Fruit fly (Drosophila melanogaster) whole organism, embryonic: ENCODE data around the gene Cpr67Fb.
A peak's percentile ranks its signal among the peaks of the same experiment; 100 is the strongest.

Source experiments
- BtbVII ChIP-seq: fragments of 200-800 bp; sonication (Bioruptor generic); optimal IDR thresholded peaks from 3 replicates; lab custom pipeline; 2017; ENCODE audit warnings: missing biosample characterization, mild to moderate bottlenecking, missing genetic modification characterization
- CG10274 ChIP-seq: fragments of 200-800 bp; sonication (Bioruptor generic); optimal IDR thresholded peaks from 3 replicates; lab custom pipeline; 2017; ENCODE audit warnings: missing biosample characterization, mild to moderate bottlenecking, missing genetic modification characterization
- CG11695 ChIP-seq: fragments of 200-800 bp; sonication (Bioruptor generic); IDR thresholded peaks from 3 replicates; pipeline ENCODE4 v1.3.6; 2022; ENCODE audit warnings: missing biosample characterization, missing genetic modification characterization
- CG12104 ChIP-seq: fragments of 200-800 bp; sonication (Bioruptor generic); optimal IDR thresholded peaks from 3 replicates; lab custom pipeline; 2016; ENCODE audit warnings: missing biosample characterization, missing genetic modification characterization
- CG13296 ChIP-seq: fragments of 200-800 bp; sonication (Bioruptor generic); optimal IDR thresholded peaks from 3 replicates; lab custom pipeline; 2018; ENCODE audit warnings: missing biosample characterization, mild to moderate bottlenecking, missing genetic modification characterization
- CG13424 ChIP-seq: fragments of 200-800 bp; sonication (Bioruptor generic); optimal IDR thresholded peaks from 2 replicates; lab custom pipeline; 2019; ENCODE audit warnings: missing biosample characterization, mild to moderate bottlenecking, missing genetic modification characterization, moderate library complexity
- CG14014 ChIP-seq: fragments of 200-800 bp; sonication (Bioruptor generic); IDR thresholded peaks from 2 replicates; pipeline ENCODE4 v1.3.6; 2022; ENCODE audit warnings: missing biosample characterization, missing genetic modification characterization
- CG14667 ChIP-seq: fragments of 200-800 bp; sonication (Bioruptor generic); IDR thresholded peaks from 2 replicates; pipeline ENCODE4 v1.3.6; 2022; ENCODE audit warnings: missing biosample characterization, missing genetic modification characterization
- CG17186 ChIP-seq: fragments of 200-800 bp; sonication (Bioruptor generic); optimal IDR thresholded peaks from 3 replicates; lab custom pipeline; 2017; ENCODE audit warnings: missing biosample characterization, missing genetic modification reagents, missing genetic modification characterization
- CG18599 ChIP-seq: fragments of 200-800 bp; sonication (Bioruptor generic); optimal IDR thresholded peaks from 3 replicates; lab custom pipeline; 2017; ENCODE audit warnings: missing biosample characterization, missing genetic modification characterization, mild to moderate bottlenecking, moderate library complexity, missing genetic modification reagents
- CG18619 ChIP-seq: fragments of 200-800 bp; sonication (Bioruptor generic); optimal IDR thresholded peaks from 3 replicates; lab custom pipeline; 2017; ENCODE audit warnings: missing biosample characterization, mild to moderate bottlenecking, missing genetic modification characterization
- CG2712 ChIP-seq: fragments of 200-800 bp; optimal IDR thresholded peaks from 3 replicates; lab custom pipeline; 2019; ENCODE audit warnings: missing biosample characterization, mild to moderate bottlenecking, missing genetic modification characterization, moderate library complexity
- CG2875 ChIP-seq: fragments of 200-800 bp; sonication (Bioruptor generic); optimal IDR thresholded peaks from 2 replicates; lab custom pipeline; 2017; ENCODE audit warnings: missing biosample characterization, mild to moderate bottlenecking, missing genetic modification characterization, missing genetic modification reagents
- CG30431 ChIP-seq: fragments of 200-800 bp; sonication (Bioruptor generic); optimal IDR thresholded peaks from 2 replicates; lab custom pipeline; 2017; ENCODE audit warnings: missing biosample characterization, missing genetic modification characterization
- CG34224 ChIP-seq: fragments of 200-800 bp; sonication (Bioruptor generic); IDR thresholded peaks from 3 replicates; pipeline ENCODE4 v1.3.6; 2022; ENCODE audit warnings: missing biosample characterization, missing genetic modification characterization; ENCODE audit not compliant: partially characterized antibody
- CG34422 ChIP-seq: fragments of 200-800 bp; sonication (Bioruptor generic); IDR thresholded peaks from 3 replicates; pipeline ENCODE4 v1.3.6; 2022; ENCODE audit warnings: missing biosample characterization, missing genetic modification characterization
- CG42726 ChIP-seq: fragments of 200-800 bp; sonication (Bioruptor generic); IDR thresholded peaks from 2 replicates; pipeline ENCODE4 v1.3.6; 2022; ENCODE audit warnings: missing biosample characterization, missing genetic modification characterization; ENCODE audit not compliant: partially characterized antibody
- CG4730 ChIP-seq: fragments of 200-800 bp; sonication (Bioruptor generic); IDR thresholded peaks from 2 replicates; pipeline ENCODE4 v1.3.6; 2022; ENCODE audit warnings: missing biosample characterization, missing genetic modification characterization
- CG4820 ChIP-seq: fragments of 200-800 bp; sonication (Bioruptor generic); optimal IDR thresholded peaks from 3 replicates; lab custom pipeline; 2016; ENCODE audit warnings: missing biosample characterization, missing genetic modification characterization
- CG5180 ChIP-seq: fragments of 200-800 bp; sonication (Bioruptor generic); optimal IDR thresholded peaks from 3 replicates; lab custom pipeline; 2017; ENCODE audit warnings: missing biosample characterization, missing genetic modification characterization, mild to moderate bottlenecking, moderate library complexity, missing genetic modification reagents
- CG5953 ChIP-seq: fragments of 200-800 bp; sonication (Bioruptor generic); IDR thresholded peaks from 2 replicates; pipeline ENCODE4 v1.3.6; 2022; ENCODE audit warnings: missing biosample characterization, missing genetic modification characterization
- CG7786 ChIP-seq: fragments of 200-800 bp; sonication (Bioruptor generic); optimal IDR thresholded peaks from 2 replicates; lab custom pipeline; 2016; ENCODE audit warnings: missing biosample characterization, missing genetic modification characterization
- CG8388 ChIP-seq: fragments of 200-800 bp; sonication (Bioruptor generic); optimal IDR thresholded peaks from 2 replicates; lab custom pipeline; 2019; ENCODE audit warnings: missing biosample characterization, mild to moderate bottlenecking, missing genetic modification characterization, moderate library complexity
- CG9932 ChIP-seq: fragments of 200-800 bp; sonication (Bioruptor generic); IDR thresholded peaks from 2 replicates; pipeline ENCODE4 v1.3.6; 2022; ENCODE audit warnings: missing biosample characterization, missing genetic modification characterization
- CTCF ChIP-seq: fragments of 200-800 bp; sonication (Bioruptor generic); optimal IDR thresholded peaks from 2 replicates; lab custom pipeline; 2017; ENCODE audit warnings: missing biosample characterization, mild to moderate bottlenecking, missing genetic modification characterization, moderate library complexity
- Dad ChIP-seq: fragments of 200-800 bp; sonication (Bioruptor generic); optimal IDR thresholded peaks from 3 replicates; lab custom pipeline; 2016; ENCODE audit warnings: missing biosample characterization, missing genetic modification characterization
- Dref ChIP-seq: fragments of 200-800 bp; sonication (Bioruptor generic); IDR thresholded peaks from 2 replicates; pipeline ENCODE4 v1.3.6; 2022; ENCODE audit warnings: missing biosample characterization, missing genetic modification characterization
- HLH3B ChIP-seq: fragments of 200-800 bp; sonication (Bioruptor generic); IDR thresholded peaks from 2 replicates; pipeline ENCODE4 v1.3.6; 2022; ENCODE audit warnings: missing biosample characterization, missing genetic modification characterization
- Mad ChIP-seq: fragments of 200-800 bp; sonication (Bioruptor generic); optimal IDR thresholded peaks from 2 replicates; lab custom pipeline; 2016; ENCODE audit warnings: missing biosample characterization, missing genetic modification characterization
- Nf-YA ChIP-seq: fragments of 200-800 bp; sonication (Bioruptor generic); IDR thresholded peaks from 2 replicates; pipeline ENCODE4 v1.3.6; 2022; ENCODE audit warnings: missing biosample characterization, missing genetic modification characterization
- Oaz ChIP-seq: fragments of 200-800 bp; sonication (Bioruptor generic); IDR thresholded peaks from 2 replicates; pipeline ENCODE4 v1.3.6; 2022; ENCODE audit warnings: missing biosample characterization, missing genetic modification characterization
- Rx ChIP-seq: fragments of 200-800 bp; sonication (Bioruptor generic); IDR thresholded peaks from 2 replicates; pipeline ENCODE4 v1.3.6; 2022; ENCODE audit warnings: missing biosample characterization, missing genetic modification characterization
- Vsx1 ChIP-seq: fragments of 200-800 bp; sonication (Bioruptor generic); optimal IDR thresholded peaks from 2 replicates; lab custom pipeline; 2017; ENCODE audit warnings: missing biosample characterization, mild to moderate bottlenecking, missing genetic modification characterization, missing genetic modification reagents
- cg ChIP-seq: fragments of 200-800 bp; sonication (Bioruptor generic); optimal IDR thresholded peaks from 3 replicates; lab custom pipeline; 2019; ENCODE audit warnings: missing biosample characterization, mild to moderate bottlenecking, missing genetic modification characterization, moderate library complexity
- crol ChIP-seq: fragments of 200-800 bp; sonication (Bioruptor generic); IDR thresholded peaks from 2 replicates; pipeline ENCODE4 v1.3.6; 2022; ENCODE audit warnings: missing biosample characterization, missing genetic modification characterization
- exex ChIP-seq: fragments of 200-800 bp; sonication (Bioruptor generic); optimal IDR thresholded peaks from 4 replicates; lab custom pipeline; 2018; ENCODE audit warnings: missing biosample characterization, mild to moderate bottlenecking, missing genetic modification characterization, moderate library complexity
- fu2 ChIP-seq: fragments of 200-800 bp; sonication (Bioruptor generic); optimal IDR thresholded peaks from 2 replicates; lab custom pipeline; 2016; ENCODE audit warnings: missing biosample characterization, missing genetic modification characterization
- gcm2 ChIP-seq: fragments of 200-800 bp; sonication (Bioruptor generic); optimal IDR thresholded peaks from 2 replicates; lab custom pipeline; 2016; ENCODE audit warnings: missing biosample characterization, missing genetic modification characterization
- jing ChIP-seq: fragments of 200-800 bp; sonication (Bioruptor generic); optimal IDR thresholded peaks from 2 replicates; lab custom pipeline; 2018; ENCODE audit warnings: missing biosample characterization, mild to moderate bottlenecking, missing genetic modification characterization
- mirr ChIP-seq: fragments of 200-800 bp; sonication (Bioruptor generic); optimal IDR thresholded peaks from 3 replicates; lab custom pipeline; 2018; ENCODE audit warnings: missing biosample characterization, mild to moderate bottlenecking, missing genetic modification characterization
- org-1 ChIP-seq: fragments of 200-800 bp; sonication (Bioruptor generic); optimal IDR thresholded peaks from 2 replicates; lab custom pipeline; 2017; ENCODE audit warnings: missing biosample characterization, missing genetic modification characterization
- phol ChIP-seq: fragments of 200-800 bp; sonication (Bioruptor generic); optimal IDR thresholded peaks from 3 replicates; lab custom pipeline; 2018; ENCODE audit warnings: missing biosample characterization, mild to moderate bottlenecking, missing genetic modification characterization, moderate library complexity
- pum ChIP-seq: fragments of 200-800 bp; sonication (Bioruptor generic); optimal IDR thresholded peaks from 2 replicates; lab custom pipeline; 2016; ENCODE audit warnings: missing biosample characterization, missing genetic modification characterization
- pzg ChIP-seq: fragments of 200-800 bp; sonication (Bioruptor generic); optimal IDR thresholded peaks from 3 replicates; lab custom pipeline; 2018; ENCODE audit warnings: missing biosample characterization, mild to moderate bottlenecking, missing genetic modification characterization, moderate library complexity
- run ChIP-seq: fragments of 200-800 bp; sonication (Bioruptor generic); optimal IDR thresholded peaks from 3 replicates; lab custom pipeline; 2018; ENCODE audit warnings: missing biosample characterization, mild to moderate bottlenecking, missing genetic modification characterization
- sd ChIP-seq: fragments of 200-800 bp; sonication (Bioruptor generic); optimal IDR thresholded peaks from 3 replicates; lab custom pipeline; 2018; ENCODE audit warnings: missing biosample characterization, mild to moderate bottlenecking, missing genetic modification characterization, moderate library complexity
- slp2 ChIP-seq: fragments of 200-800 bp; sonication (Bioruptor generic); optimal IDR thresholded peaks from 2 replicates; lab custom pipeline; 2016; ENCODE audit warnings: missing biosample characterization, missing genetic modification characterization
- tna ChIP-seq: fragments of 200-800 bp; sonication (Bioruptor generic); IDR thresholded peaks from 2 replicates; pipeline ENCODE4 v1.3.6; 2022; ENCODE audit warnings: missing biosample characterization, missing genetic modification characterization; ENCODE audit not compliant: partially characterized antibody
- wdn ChIP-seq: fragments of 200-800 bp; sonication (Bioruptor generic); IDR thresholded peaks from 2 replicates; pipeline ENCODE4 v1.3.6; 2022; ENCODE audit warnings: missing biosample characterization, missing genetic modification characterization

Cpr67Fb gene

DNA sequence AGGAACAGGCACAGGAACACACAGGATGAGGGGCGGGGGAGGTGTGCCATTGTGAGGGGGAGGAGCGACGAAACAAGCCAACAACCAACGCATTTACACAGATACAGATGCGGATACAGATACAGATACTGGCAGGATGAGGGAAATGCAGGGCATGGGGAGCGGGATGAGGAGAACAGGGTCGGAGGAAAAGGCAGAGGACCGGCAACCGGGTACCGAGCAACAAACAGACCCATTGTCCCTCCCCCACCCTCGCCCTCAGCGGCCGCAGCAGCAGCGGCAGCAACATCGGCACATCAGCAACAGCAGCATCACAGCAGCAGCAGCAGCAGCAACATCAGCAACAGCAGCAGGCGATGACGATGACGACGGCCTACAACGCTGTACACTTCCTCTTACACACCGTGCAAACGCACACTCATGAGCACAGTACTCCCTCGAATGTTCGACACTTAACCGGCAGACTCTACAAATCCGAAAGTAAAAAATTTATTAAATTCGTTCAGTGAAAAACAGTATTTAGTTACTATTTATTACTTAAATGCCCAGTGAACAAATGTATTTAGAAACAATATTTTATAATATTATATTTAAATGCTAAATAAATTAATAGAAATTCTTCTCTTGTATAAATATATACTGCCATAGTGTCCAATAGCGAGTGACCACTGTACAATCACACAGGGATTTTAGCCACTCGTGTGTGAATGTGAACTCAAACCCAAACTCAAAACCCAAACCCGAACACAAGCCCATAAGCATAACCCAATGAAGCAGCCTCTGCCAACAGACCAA is 38.4 kb upstream of the Cpr67Fb start (continued):
- TF ChIP-seq tna (GFP tag; lab: Robert Waterston, UW) (peak; percentile 72), CG17186 (peak; percentile 28), CG34422 (GFP tag; lab: Robert Waterston, UW) (peak; percentile 78), fu2 (GFP tag; lab: Kevin White, UChicago) (peak; percentile 17), CG18599 (GFP tag; lab: Kevin White, UChicago) (peak; percentile 93), sd (peak; percentile 66), exex (tag; lab: Kevin White, UChicago) (peak; percentile 45), CG13296 (GFP tag; lab: Kevin White, UChicago) (peak; percentile 87), CG2712 (tag; lab: Kevin White, UChicago) (peak; percentile 95), CG10274 (peak; percentile 61), BtbVII (GFP tag; lab: Kevin White, UChicago) (peak; percentile 91), Vsx1 (GFP tag; lab: Kevin White, UChicago) (peak; percentile 76), Rx (peak; percentile 54; the same call in 1 of the 2 replicates), Dad (GFP tag; lab: Kevin White, UChicago) (peak; percentile 23), cg (GFP tag; lab: Kevin White, UChicago) (peak; percentile 71), CG14014 (peak; percentile 82), CG8388 (GFP tag; lab: Kevin White, UChicago) (peak; percentile 84), crol (GFP tag; lab: Robert Waterston, UW) (peak; percentile 98), pzg (GFP tag; lab: Kevin White, UChicago) (no peak), CG13424 (tag; lab: Kevin White, UChicago) (peak; percentile 90), CTCF (GFP tag; lab: Kevin White, UChicago) (peak; percentile 45), CG14667 (GFP tag; lab: Robert Waterston, UW) (no peak; the same call in 1 of the 2 replicates), CG30431 (peak; percentile 83), Nf-YA (GFP tag; lab: Robert Waterston, UW) (peak; percentile 14; the same call in 1 of the 2 replicates), CG5180 (GFP tag; lab: Kevin White, UChicago) (peak; percentile 54), CG4730 (peak; percentile 76), CG5953 (peak; percentile 73; the same call in 1 of the 2 replicates), jing (GFP tag; lab: Kevin White, UChicago) (peak; percentile 64), CG2875 (GFP tag; lab: Kevin White, UChicago) (peak; percentile 84), HLH3B (peak; percentile 88), run (tag; lab: Kevin White, UChicago) (peak; percentile 55), CG18619 (GFP tag; lab: Kevin White, UChicago) (peak; percentile 78), phol (tag; lab: Kevin White, UChicago) (peak; percentile 92), org-1 (GFP tag; lab: Kevin White, UChicago) (peak; percentile 79), pum (GFP tag; lab: Kevin White, UChicago) (peak; percentile 13), Oaz (GFP tag; lab: Robert Waterston, UW) (peak; percentile 40), slp2 (peak; percentile 45), CG42726 (GFP tag; lab: Robert Waterston, UW) (no peak), CG7786 (GFP tag; lab: Kevin White, UChicago) (peak; percentile 15), CG4820 (GFP tag; lab: Kevin White, UChicago) (peak; percentile 87), Dref (0 out of 2 replicates have a peak, but pooled peaks have one; percentile 11), CG9932 (GFP tag; lab: Robert Waterston, UW) (peak; percentile 79), Mad (GFP tag; lab: Kevin White, UChicago) (no peak), mirr (no peak), CG34224 (GFP tag; lab: Robert Waterston, UW) (no peak), gcm2 (no peak), CG12104 (GFP tag; lab: Kevin White, UChicago) (peak; percentile 65), wdn (GFP tag; lab: Robert Waterston, UW) (peak; percentile 74; the same call in 1 of the 2 replicates), CG11695 (GFP tag; lab: Robert Waterston, UW) (peak; percentile 88)
